Fruit fly (Drosophila melanogaster) whole organism: ENCODE data around the gene XRCC1.

Source experiments
- CG8478 ChIP-seq: fragments of >200 bp; optimal IDR thresholded peaks from 2 replicates; lab custom pipeline; 2018; ENCODE audit warnings: inconsistent platforms
- Dll ChIP-seq: fragments of >200 bp; optimal IDR thresholded peaks from 2 replicates; lab custom pipeline; 2017
- EcR ChIP-seq, 2 experiments: fragments of >200 bp; optimal IDR thresholded peaks; 2 replicates each; lab custom pipeline; 2017; ENCODE audit warnings: missing biosample characterization in 2 of 2, missing genetic modification characterization in 2 of 2, missing genetic modification reagents in 2 of 2
- pan ChIP-seq: fragments of >200 bp; optimal IDR thresholded peaks from 2 replicates; lab custom pipeline; 2017
- psq ChIP-seq: fragments of >200 bp; optimal IDR thresholded peaks from 2 replicates; lab custom pipeline; 2017
- usp ChIP-seq: fragments of >200 bp; optimal IDR thresholded peaks from 2 replicates; lab custom pipeline; 2017; ENCODE audit warnings: missing biosample characterization, missing genetic modification characterization, mixed read lengths

XRCC1 gene

dm6 chrX:5312958-5313357, 16.7 kb upstream of the XRCC1 start, which contains the start of gene CG4198:
Gene CG4198 (plus strand): TSS chrX:5313258.
- TF ChIP-seq Dll (lab: Kevin White, UChicago) (no peak), EcR (GFP tag; optimal IDR thresholded peaks at IDR 0.05; lab: Kevin White, UChicago) (no peak), CG8478 (no peak), psq (lab: Kevin White, UChicago) (no peak), pan (lab: Kevin White, UChicago) (no peak)

dm6 chrX:5317170-5317569, 12.5 kb upstream of the XRCC1 start, which contains the start of the genes CG15930 and Sas10:
Gene CG15930 (minus strand): TSS chrX:5317295.
Gene Sas10 (plus strand): TSS chrX:5317409.
- TF ChIP-seq psq (lab: Kevin White, UChicago), result no peak
- no peak for TF ChIP-seq Dll (lab: Kevin White, UChicago)
- TF ChIP-seq CG8478, result no peak
- TF ChIP-seq usp (GFP tag; lab: Kevin White, UChicago), result no peak
- no peak for TF ChIP-seq EcR (GFP tag; optimal IDR thresholded peaks at IDR 0.05; lab: Kevin White, UChicago)

dm6 chrX:5322459-5322883, 7.2 kb upstream of the XRCC1 start, which contains the start of gene Rnp4F:
Gene Rnp4F (minus strand): TSS chrX:5322696.
- TF ChIP-seq EcR (GFP tag; optimal IDR thresholded peaks at IDR 0.05; lab: Kevin White, UChicago) (no peak), Dll (lab: Kevin White, UChicago) (no peak), pan (lab: Kevin White, UChicago) (no peak), psq (lab: Kevin White, UChicago) (no peak), CG8478 (no peak), usp (GFP tag; lab: Kevin White, UChicago) (no peak)

dm6 chrX:5323636-5324035, 6.0 kb upstream of the XRCC1 start, which contains the start of gene Mcm3:
Gene Mcm3 (plus strand): TSS chrX:5323855.
- TF ChIP-seq CG8478, result no peak
- TF ChIP-seq Dll (lab: Kevin White, UChicago), result no peak
- TF ChIP-seq EcR (GFP tag; optimal IDR thresholded peaks at IDR 0.05; lab: Kevin White, UChicago), result no peak
- no peak for TF ChIP-seq pan (lab: Kevin White, UChicago)
- no peak for TF ChIP-seq psq (lab: Kevin White, UChicago)
- no peak for TF ChIP-seq usp (GFP tag; lab: Kevin White, UChicago)

dm6 chrX:5332259-5332862, 2.7 kb downstream of the XRCC1 start, which contains the start of gene CanB:
Gene CanB (plus strand): TSS chrX:5332499.
- no peak for TF ChIP-seq usp (GFP tag; lab: Kevin White, UChicago)
- no peak for TF ChIP-seq Dll (lab: Kevin White, UChicago)
- TF ChIP-seq pan (lab: Kevin White, UChicago), result no peak
- TF ChIP-seq psq (lab: Kevin White, UChicago), result no peak

- TF ChIP-seq Dll (lab: Kevin White, UChicago), result no peak
- no peak for TF ChIP-seq psq (lab: Kevin White, UChicago)
- TF ChIP-seq usp (GFP tag; lab: Kevin White, UChicago), result no peak
- TF ChIP-seq CG8478, result no peak
- no peak for TF ChIP-seq pan (lab: Kevin White, UChicago)
- TF ChIP-seq EcR (GFP tag; optimal IDR thresholded peaks at IDR 0.05; lab: Kevin White, UChicago), result no peak
Observed at dm6 chrX:5336722-5337121, 7.0 kb downstream of the XRCC1 start.

- no peak for TF ChIP-seq Dll (lab: Kevin White, UChicago)
- no peak for TF ChIP-seq usp (GFP tag; lab: Kevin White, UChicago)
Observed at dm6 chrX:5337316-5337715, 7.6 kb downstream of the XRCC1 start.

dm6 chrX:5338435-5338834, 8.8 kb downstream of the XRCC1 start:
- TF ChIP-seq EcR (GFP tag; optimal IDR thresholded peaks at IDR 0.05; lab: Kevin White, UChicago) (no peak), psq (lab: Kevin White, UChicago) (no peak), pan (lab: Kevin White, UChicago) (no peak), Dll (lab: Kevin White, UChicago) (no peak), CG8478 (no peak), usp (GFP tag; lab: Kevin White, UChicago) (no peak)

- TF ChIP-seq pan (lab: Kevin White, UChicago) (no peak), psq (lab: Kevin White, UChicago) (no peak), CG8478 (no peak), Dll (lab: Kevin White, UChicago) (peak; percentile 12), EcR (GFP tag; optimal IDR thresholded peaks at IDR 0.05; lab: Kevin White, UChicago) (no peak), usp (GFP tag; lab: Kevin White, UChicago) (no peak)
Observed at dm6 chrX:5339970-5340369, 10.3 kb downstream of the XRCC1 start, which contains the start of gene SK. Gene SK (plus strand): TSS chrX:5340236.

dm6 chrX:5349899-5350575, 20.4 kb downstream of the XRCC1 start:
- no peak for TF ChIP-seq CG8478
- no peak for TF ChIP-seq Dll (lab: Kevin White, UChicago)
- no peak for TF ChIP-seq EcR (GFP tag; optimal IDR thresholded peaks at IDR 0.05; lab: Kevin White, UChicago)
- TF ChIP-seq pan (lab: Kevin White, UChicago), result no peak
- TF ChIP-seq usp (GFP tag; lab: Kevin White, UChicago), result no peak
- no peak for TF ChIP-seq psq (lab: Kevin White, UChicago)

- TF ChIP-seq psq (lab: Kevin White, UChicago), result no peak
- TF ChIP-seq Dll (lab: Kevin White, UChicago), result no peak
- TF ChIP-seq EcR (GFP tag; optimal IDR thresholded peaks at IDR 0.05; lab: Kevin White, UChicago), result no peak
- TF ChIP-seq pan (lab: Kevin White, UChicago), result no peak
- TF ChIP-seq CG8478, result no peak
- no peak for TF ChIP-seq usp (GFP tag; lab: Kevin White, UChicago)
Observed at dm6 chrX:5357035-5357434, 27.4 kb downstream of the XRCC1 start.
